Fruit fly (Drosophila melanogaster) whole organism, embryonic: ENCODE measurements around the gene CG4733.
A peak's percentile ranks its signal among the peaks of the same experiment; 100 is the strongest.

Experiments
- CG10267 ChIP-seq: fragments of 200-800 bp; sonication (Bioruptor generic); optimal IDR thresholded peaks from 2 replicates; lab custom pipeline; 2018; ENCODE audit warnings: missing biosample characterization, mild to moderate bottlenecking, missing genetic modification characterization, moderate library complexity
- CG10274 ChIP-seq: fragments of 200-800 bp; sonication (Bioruptor generic); optimal IDR thresholded peaks from 3 replicates; lab custom pipeline; 2017; ENCODE audit warnings: missing biosample characterization, mild to moderate bottlenecking, missing genetic modification characterization
- CG10543 ChIP-seq: fragments of 200-800 bp; sonication (Bioruptor generic); optimal IDR thresholded peaks from 3 replicates; lab custom pipeline; 2017; ENCODE audit warnings: missing biosample characterization, mild to moderate bottlenecking, missing genetic modification characterization, moderate library complexity
- CG10979 ChIP-seq: fragments of 200-800 bp; sonication (Bioruptor generic); optimal IDR thresholded peaks from 2 replicates; lab custom pipeline; 2018; ENCODE audit warnings: missing biosample characterization, mild to moderate bottlenecking, missing genetic modification characterization, moderate library complexity
- CG11695 ChIP-seq: fragments of 200-800 bp; sonication (Bioruptor generic); IDR thresholded peaks from 3 replicates; pipeline ENCODE4 v1.3.6; 2022; ENCODE audit warnings: missing biosample characterization, missing genetic modification characterization
- CG12391 ChIP-seq: fragments of 200-800 bp; sonication (Bioruptor generic); optimal IDR thresholded peaks from 3 replicates; lab custom pipeline; 2018; ENCODE audit warnings: missing biosample characterization, mild to moderate bottlenecking, missing genetic modification characterization, moderate library complexity
- CG13123 ChIP-seq: fragments of 200-800 bp; sonication (Bioruptor generic); optimal IDR thresholded peaks from 2 replicates; lab custom pipeline; 2016; ENCODE audit warnings: missing biosample characterization, missing genetic modification characterization
- CG13624 ChIP-seq: fragments of 200-800 bp; sonication (Bioruptor generic); optimal IDR thresholded peaks from 2 replicates; lab custom pipeline; 2016; ENCODE audit warnings: missing biosample characterization, missing genetic modification characterization
- CG14050 ChIP-seq: fragments of 200-800 bp; sonication (Bioruptor generic); IDR thresholded peaks from 3 replicates; pipeline ENCODE4 v1.3.6; 2022; ENCODE audit warnings: missing biosample characterization, missing genetic modification characterization
- CG14441 ChIP-seq: fragments of 200-800 bp; sonication (Bioruptor generic); IDR thresholded peaks from 2 replicates; pipeline ENCODE4 v1.3.6; 2022; ENCODE audit warnings: missing biosample characterization, missing genetic modification characterization
- CG2120 ChIP-seq: fragments of 200-800 bp; sonication (Bioruptor generic); optimal IDR thresholded peaks from 3 replicates; lab custom pipeline; 2016; ENCODE audit warnings: missing biosample characterization, missing genetic modification characterization
- CG30020 ChIP-seq: fragments of 200-800 bp; optimal IDR thresholded peaks from 2 replicates; lab custom pipeline; 2019; ENCODE audit warnings: missing biosample characterization, mild to moderate bottlenecking, missing genetic modification characterization, moderate library complexity
- CG34422 ChIP-seq: fragments of 200-800 bp; sonication (Bioruptor generic); IDR thresholded peaks from 3 replicates; pipeline ENCODE4 v1.3.6; 2022; ENCODE audit warnings: missing biosample characterization, missing genetic modification characterization
- CG6689 ChIP-seq: fragments of 200-800 bp; sonication (Bioruptor generic); IDR thresholded peaks from 2 replicates; pipeline ENCODE4 v1.3.6; 2022; ENCODE audit warnings: missing biosample characterization, missing genetic modification characterization
- CG7556 ChIP-seq: fragments of 200-800 bp; sonication (Bioruptor generic); optimal IDR thresholded peaks from 2 replicates; lab custom pipeline; 2017; ENCODE audit warnings: missing biosample characterization, mild to moderate bottlenecking, missing genetic modification characterization
- CG9797 ChIP-seq: fragments of 200-800 bp; sonication (Bioruptor generic); optimal IDR thresholded peaks from 3 replicates; lab custom pipeline; 2018; ENCODE audit warnings: missing biosample characterization, mild to moderate bottlenecking, missing genetic modification characterization
- CG9932 ChIP-seq: fragments of 200-800 bp; sonication (Bioruptor generic); IDR thresholded peaks from 2 replicates; pipeline ENCODE4 v1.3.6; 2022; ENCODE audit warnings: missing biosample characterization, missing genetic modification characterization
- Dad ChIP-seq: fragments of 200-800 bp; sonication (Bioruptor generic); optimal IDR thresholded peaks from 3 replicates; lab custom pipeline; 2016; ENCODE audit warnings: missing biosample characterization, missing genetic modification characterization
- Dfd ChIP-seq, 2 experiments: fragments of >200 bp; optimal IDR thresholded peaks; 2 replicates each; lab custom pipeline; 2017; ENCODE audit warnings: missing biosample characterization in 2 of 2, missing genetic modification characterization in 2 of 2
- E2f1 ChIP-seq: fragments of 200-800 bp; sonication (Bioruptor generic); IDR thresholded peaks from 2 replicates; pipeline ENCODE4 v1.3.6; 2022; ENCODE audit warnings: missing biosample characterization, missing genetic modification characterization
- Fer3 ChIP-seq: fragments of 200-800 bp; sonication (Bioruptor generic); optimal IDR thresholded peaks from 2 replicates; lab custom pipeline; 2018; ENCODE audit warnings: missing biosample characterization, mild to moderate bottlenecking, missing genetic modification characterization, moderate library complexity
- Hand ChIP-seq: fragments of 200-800 bp; sonication (Bioruptor generic); optimal IDR thresholded peaks from 2 replicates; lab custom pipeline; 2017; ENCODE audit warnings: mild to moderate bottlenecking, missing biosample characterization, missing genetic modification reagents, missing genetic modification characterization
- Lhr ChIP-seq: fragments of 200-800 bp; sonication (Bioruptor generic); optimal IDR thresholded peaks from 3 replicates; lab custom pipeline; 2017; ENCODE audit warnings: mild to moderate bottlenecking, missing biosample characterization, missing genetic modification reagents, missing genetic modification characterization
- Lpt ChIP-seq: fragments of >200 bp; optimal IDR thresholded peaks from 2 replicates; lab custom pipeline; 2018; ENCODE audit warnings: missing biosample characterization, missing genetic modification characterization
- Med ChIP-seq: fragments of 200-800 bp; sonication (Bioruptor generic); peaks from one replicate; lab custom pipeline; 2016; ENCODE audit warnings: missing biosample characterization, missing genetic modification characterization, mild to moderate bottlenecking, inconsistent platforms, moderate library complexity
- Mrtf ChIP-seq: fragments of 200-800 bp; sonication (Bioruptor generic); IDR thresholded peaks from 3 replicates; pipeline ENCODE4 v1.3.6; 2022; ENCODE audit warnings: missing biosample characterization, missing genetic modification characterization
- NC2β ChIP-seq: fragments of 200-800 bp; sonication (Bioruptor generic); optimal IDR thresholded peaks from 2 replicates; lab custom pipeline; 2016; ENCODE audit warnings: missing biosample characterization, missing genetic modification characterization
- NFAT ChIP-seq: fragments of 200-800 bp; sonication (Bioruptor generic); IDR thresholded peaks from 2 replicates; pipeline ENCODE4 v1.3.6; 2022; ENCODE audit warnings: missing biosample characterization, missing genetic modification characterization
- Nf-YA ChIP-seq: fragments of 200-800 bp; sonication (Bioruptor generic); IDR thresholded peaks from 2 replicates; pipeline ENCODE4 v1.3.6; 2022; ENCODE audit warnings: missing biosample characterization, missing genetic modification characterization
- Oaz ChIP-seq: fragments of 200-800 bp; sonication (Bioruptor generic); IDR thresholded peaks from 2 replicates; pipeline ENCODE4 v1.3.6; 2022; ENCODE audit warnings: missing biosample characterization, missing genetic modification characterization
- Sry-β ChIP-seq: fragments of 200-800 bp; sonication (Bioruptor generic); optimal IDR thresholded peaks from 2 replicates; lab custom pipeline; 2018; ENCODE audit warnings: missing biosample characterization, mild to moderate bottlenecking, missing genetic modification characterization, moderate library complexity
- Tbp ChIP-seq: fragments of >200 bp; optimal IDR thresholded peaks from 2 replicates; lab custom pipeline; 2018; ENCODE audit warnings: missing biosample characterization, missing genetic modification characterization
- abd-A ChIP-seq: fragments of 200-800 bp; sonication (Bioruptor generic); optimal IDR thresholded peaks from 3 replicates; lab custom pipeline; 2019; ENCODE audit warnings: missing biosample characterization, mild to moderate bottlenecking, missing genetic modification characterization, moderate library complexity
- ase ChIP-seq: fragments of 200-800 bp; sonication (Bioruptor generic); IDR thresholded peaks from 3 replicates; pipeline ENCODE4 v1.3.6; 2022; ENCODE audit warnings: missing biosample characterization, missing genetic modification characterization
- chif ChIP-seq, 2 experiments: fragments of 200-800 bp; sonication (Bioruptor generic); optimal IDR thresholded peaks; 3 replicates each; lab custom pipeline; 2016; ENCODE audit warnings: missing biosample characterization in 2 of 2, missing genetic modification characterization in 2 of 2
- croc ChIP-seq: fragments of 200-800 bp; sonication (Bioruptor generic); conservative IDR thresholded peaks from 3 replicates; pipeline ENCODE4 v1.3.6; 2022; ENCODE audit warnings: missing biosample characterization, missing genetic modification characterization
- danr ChIP-seq: fragments of 200-800 bp; sonication (Bioruptor generic); IDR thresholded peaks from 2 replicates; pipeline ENCODE4 v1.3.6; 2022; ENCODE audit warnings: missing biosample characterization, missing genetic modification characterization
- dimm ChIP-seq: fragments of 200-800 bp; sonication (Bioruptor generic); IDR thresholded peaks from 2 replicates; pipeline ENCODE4 v1.3.6; 2022; ENCODE audit warnings: missing biosample characterization, missing genetic modification characterization
- gce ChIP-seq: fragments of 200-800 bp; sonication (Bioruptor generic); IDR thresholded peaks from 3 replicates; pipeline ENCODE4 v1.3.6; 2022; ENCODE audit warnings: missing biosample characterization, missing genetic modification characterization
- mirr ChIP-seq: fragments of 200-800 bp; sonication (Bioruptor generic); optimal IDR thresholded peaks from 3 replicates; lab custom pipeline; 2018; ENCODE audit warnings: missing biosample characterization, mild to moderate bottlenecking, missing genetic modification characterization
- pfk ChIP-seq: fragments of 200-800 bp; sonication (Bioruptor generic); optimal IDR thresholded peaks from 2 replicates; lab custom pipeline; 2018; ENCODE audit warnings: missing biosample characterization, mild to moderate bottlenecking, missing genetic modification characterization, moderate library complexity
- sim ChIP-seq: fragments of 200-800 bp; sonication (Bioruptor generic); IDR thresholded peaks from 2 replicates; pipeline ENCODE4 v1.3.6; 2022; ENCODE audit warnings: missing biosample characterization, missing genetic modification characterization
- sima ChIP-seq: fragments of 200-800 bp; sonication (Bioruptor generic); optimal IDR thresholded peaks from 2 replicates; lab custom pipeline; 2016; ENCODE audit warnings: missing biosample characterization, missing genetic modification characterization
- stc ChIP-seq: fragments of 200-800 bp; sonication (Bioruptor generic); IDR thresholded peaks from 2 replicates; pipeline ENCODE4 v1.3.6; 2022; ENCODE audit warnings: missing biosample characterization, missing genetic modification characterization
- stwl ChIP-seq: fragments of 200-800 bp; sonication (Bioruptor generic); optimal IDR thresholded peaks from 3 replicates; lab custom pipeline; 2018; ENCODE audit warnings: missing biosample characterization, mild to moderate bottlenecking, missing genetic modification characterization, moderate library complexity

The CG4733 gene

DNA sequence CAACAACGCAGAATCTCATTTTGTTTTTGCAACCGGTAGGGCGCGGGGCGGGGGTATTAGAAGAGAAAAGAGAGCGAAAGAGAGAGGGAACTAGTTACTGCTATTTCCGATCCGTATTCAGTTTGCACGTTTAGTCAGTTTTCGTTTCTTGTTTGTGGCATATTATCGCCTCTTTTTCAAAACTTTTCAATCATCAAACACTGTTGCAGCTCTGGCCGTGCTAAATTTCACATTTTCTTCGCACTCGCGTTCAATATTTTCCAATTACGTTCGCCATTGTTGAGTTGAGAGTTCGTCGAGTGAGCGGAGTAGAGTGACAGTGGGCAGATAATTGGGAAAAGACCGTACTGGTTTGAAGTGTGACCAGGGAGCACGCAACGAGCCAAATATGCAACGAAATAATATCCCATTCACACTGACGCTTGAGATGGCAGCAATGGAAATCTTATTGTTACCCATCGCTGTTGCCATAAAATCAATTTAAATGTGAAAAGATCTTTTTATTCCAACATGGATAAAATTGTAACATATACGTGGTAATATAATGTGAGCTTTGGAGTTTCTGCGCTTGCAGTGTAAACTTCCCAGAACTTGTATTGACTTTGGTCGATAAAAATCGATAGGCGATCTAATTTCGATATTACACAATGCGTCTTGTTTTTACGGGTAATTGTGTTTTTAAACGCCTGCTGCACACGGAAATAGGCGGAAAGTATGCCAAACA is 29.3 kb upstream of the CG4733 start, which contains the start of the genes Ire1 and Mrm2 (continued):
- peak in 1 of 2 experiments; percentile 87 for TF ChIP-seq Dfd (GFP tag; optimal IDR thresholded peaks at IDR 0.05; lab: Kevin White, UChicago)
- TF ChIP-seq chif (GFP tag; optimal IDR thresholded peaks at IDR 0.05; lab: Kevin White, UChicago), result peak; percentile 86 to 90
- peak; percentile 98 for TF ChIP-seq CG9797 (GFP tag; lab: Kevin White, UChicago)
- TF ChIP-seq CG14050 (GFP tag; lab: Robert Waterston, UW), result peak; percentile 59; the same call in 1 of the 3 replicates
- TF ChIP-seq Tbp (GFP tag; lab: Kevin White, UChicago), result no peak
- peak; percentile 59; the same call in 1 of the 3 replicates for TF ChIP-seq ase
- TF ChIP-seq E2f1 (GFP tag; lab: Robert Waterston, UW), result peak; percentile 79
- TF ChIP-seq Sry-β (GFP tag; lab: Kevin White, UChicago), result peak; percentile 54
- no peak for TF ChIP-seq stc (GFP tag; lab: Robert Waterston, UW)
- TF ChIP-seq danr (GFP tag; lab: Robert Waterston, UW), result peak; percentile 46; the same call in 1 of the 2 replicates
- no peak for TF ChIP-seq sim (GFP tag; lab: Robert Waterston, UW)
- peak; percentile 29 for TF ChIP-seq mirr (GFP tag; lab: Kevin White, UChicago)
- peak; percentile 98 for TF ChIP-seq Med (GFP tag; lab: Kevin White, UChicago)
- peak; percentile 46 for TF ChIP-seq CG7556 (GFP tag; lab: Kevin White, UChicago)
- TF ChIP-seq CG14441, result peak; percentile 80
- peak; percentile 66 for TF ChIP-seq CG10543 (GFP tag; lab: Kevin White, UChicago)
- TF ChIP-seq CG9932 (GFP tag; lab: Robert Waterston, UW), result peak; percentile 93
- TF ChIP-seq stwl (tag; lab: Kevin White, UChicago), result peak; percentile 92
- no peak for TF ChIP-seq CG10274 (GFP tag; lab: Kevin White, UChicago)
- TF ChIP-seq Lhr, result peak; percentile 89
- peak; percentile 81 for TF ChIP-seq NFAT
- TF ChIP-seq CG13123 (GFP tag; lab: Kevin White, UChicago), result peak; percentile 54
- peak; percentile 91 for TF ChIP-seq NC2β (GFP tag; lab: Kevin White, UChicago)
- TF ChIP-seq dimm (GFP tag; lab: Robert Waterston, UW), result peak; percentile 27; the same call in 1 of the 2 replicates
- TF ChIP-seq pfk, result peak; percentile 1
- TF ChIP-seq Oaz (GFP tag; lab: Robert Waterston, UW), result peak; percentile 56
- TF ChIP-seq Nf-YA (GFP tag; lab: Robert Waterston, UW), result peak; percentile 51; the same call in 1 of the 2 replicates
- peak; percentile 81 for TF ChIP-seq CG6689 (GFP tag; lab: Robert Waterston, UW)
- TF ChIP-seq CG2120 (GFP tag; lab: Kevin White, UChicago), result peak; percentile 91
- TF ChIP-seq CG30020 (tag; lab: Kevin White, UChicago), result peak; percentile 97
- peak; percentile 72 for TF ChIP-seq CG10979 (tag; lab: Kevin White, UChicago)
- TF ChIP-seq Hand (GFP tag; lab: Kevin White, UChicago), result no peak
- no peak for TF ChIP-seq abd-A (tag; lab: Kevin White, UChicago)
- TF ChIP-seq CG13624 (GFP tag; lab: Kevin White, UChicago), result peak; percentile 93
- TF ChIP-seq CG34422 (GFP tag; lab: Robert Waterston, UW), result peak; percentile 78
- TF ChIP-seq sima (GFP tag; lab: Kevin White, UChicago), result no peak
- peak; percentile 80 for TF ChIP-seq Mrtf (GFP tag; lab: Robert Waterston, UW)
- TF ChIP-seq Fer3 (tag; lab: Kevin White, UChicago), result peak; percentile 70
- peak; percentile 78 for TF ChIP-seq CG10267 (tag; lab: Kevin White, UChicago)
- 0 out of 3 replicates have a peak, but pooled peaks have one; percentile 55 for TF ChIP-seq gce
- no peak for TF ChIP-seq Lpt (GFP tag; lab: Kevin White, UChicago)
- peak; percentile 72 for TF ChIP-seq croc
- TF ChIP-seq Dad, result peak; percentile 68
- TF ChIP-seq CG12391 (tag; lab: Kevin White, UChicago), result peak; percentile 89
- TF ChIP-seq CG11695, result no peak
